Worm (Caenorhabditis elegans) whole organism, L1 larva: ENCODE results near the gene C46F11.5.

Experiments
- Y116A8C.19 ChIP-seq: sonication (generic microtip); optimal IDR thresholded peaks from 2 replicates; lab custom pipeline; 2016; ENCODE audit warnings: missing compliant biosample characterization, missing genetic modification characterization, borderline replicate concordance
- aha-1 ChIP-seq: fragments of 150-350 bp; optimal IDR thresholded peaks from 2 replicates; lab custom pipeline; 2014; ENCODE audit warnings: missing biosample characterization, missing genetic modification characterization
- blmp-1 ChIP-seq: fragments of 150-350 bp; optimal IDR thresholded peaks from 2 replicates; lab custom pipeline; 2014; ENCODE audit warnings: missing biosample characterization, missing genetic modification characterization
- ceh-63 ChIP-seq: fragments of 200-800 bp; sonication (Bioruptor generic); optimal IDR thresholded peaks from 2 replicates; lab custom pipeline; 2018; ENCODE audit warnings: mild to moderate bottlenecking, missing genetic modification characterization, missing compliant biosample characterization
- ceh-8 ChIP-seq: fragments of 200-800 bp; sonication (Bioruptor generic); optimal IDR thresholded peaks from 2 replicates; lab custom pipeline; 2018; ENCODE audit warnings: mild to moderate bottlenecking, missing genetic modification characterization, moderate library complexity, missing compliant biosample characterization
- ceh-82 ChIP-seq, 3 experiments: fragments of 150-350 bp in 1 of 3; sonication (generic microtip) in 2 of 3; optimal IDR thresholded peaks; 2 replicates each; lab custom pipeline; 2014 to 2017; ENCODE audit warnings: missing biosample characterization in 3 of 3, missing genetic modification characterization in 3 of 3
- ceh-88 ChIP-seq: fragments of 200-800 bp; sonication (Bioruptor generic); IDR thresholded peaks from 2 replicates; pipeline ENCODE4 v1.3.6; 2022; ENCODE audit warnings: missing genetic modification characterization, missing compliant biosample characterization
- dsc-1 ChIP-seq: sonication (generic microtip); optimal IDR thresholded peaks from 2 replicates; lab custom pipeline; 2016; ENCODE audit warnings: mild to moderate bottlenecking, missing genetic modification characterization, missing compliant biosample characterization
- efl-1 ChIP-seq, 4 experiments: fragments of 150-350 bp; optimal IDR thresholded peaks in 3 of 4; peaks in 1 of 4; 1 replicate in 1 of 4; 2 replicates in 3 of 4; lab custom pipeline; 2014; ENCODE audit warnings: missing biosample characterization in 2 of 4, missing genetic modification characterization in 2 of 4, missing genetic modification reagents in 2 of 4
- efl-3 ChIP-seq: fragments of 200-800 bp; sonication (Bioruptor generic); optimal IDR thresholded peaks from 2 replicates; lab custom pipeline; 2018; ENCODE audit warnings: mild to moderate bottlenecking, missing genetic modification characterization, missing compliant biosample characterization
- egl-13 ChIP-seq: sonication (generic microtip); optimal IDR thresholded peaks from 2 replicates; lab custom pipeline; 2016; ENCODE audit warnings: missing genotype, missing genetic modification reagents, missing genetic modification characterization, missing compliant biosample characterization
- fkh-8 ChIP-seq: sonication (generic microtip); optimal IDR thresholded peaks from 2 replicates; lab custom pipeline; 2016; ENCODE audit warnings: mild to moderate bottlenecking, missing genetic modification characterization, missing compliant biosample characterization
- fos-1 ChIP-seq: fragments of 150-350 bp; optimal IDR thresholded peaks from 2 replicates; lab custom pipeline; 2014; ENCODE audit warnings: missing biosample characterization, missing genetic modification characterization
- hlh-17 ChIP-seq: fragments of 200-800 bp; sonication (Bioruptor generic); optimal IDR thresholded peaks from 2 replicates; lab custom pipeline; 2018; ENCODE audit warnings: missing genetic modification characterization, mild to moderate bottlenecking, missing compliant biosample characterization, moderate library complexity, borderline replicate concordance
- isw-1 ChIP-seq: fragments of 200-800 bp; sonication (Bioruptor generic); IDR thresholded peaks from 2 replicates; pipeline ENCODE4 v1.3.6; 2022; ENCODE audit warnings: missing genetic modification characterization, missing compliant biosample characterization
- lin-14 ChIP-seq: fragments of 200-800 bp; sonication (Bioruptor generic); optimal IDR thresholded peaks from 2 replicates; lab custom pipeline; 2018; ENCODE audit warnings: mild to moderate bottlenecking, missing genetic modification characterization, moderate library complexity, missing compliant biosample characterization
- lin-15B ChIP-seq: fragments of 150-350 bp; sonication (generic microtip); optimal IDR thresholded peaks from 3 replicates; lab custom pipeline; 2014; ENCODE audit warnings: missing biosample characterization, missing genetic modification characterization
- lin-35 ChIP-seq, 2 experiments: fragments of 150-350 bp; optimal IDR thresholded peaks; 2 replicates each; lab custom pipeline; 2014; ENCODE audit warnings: missing biosample characterization in 2 of 2, missing genetic modification characterization in 2 of 2, missing genetic modification reagents in 2 of 2
- lsy-2 ChIP-seq, 2 experiments: fragments of 150-350 bp; optimal IDR thresholded peaks; 2 replicates each; lab custom pipeline; 2014; ENCODE audit warnings: missing biosample characterization in 2 of 2, missing genetic modification characterization in 2 of 2
- mep-1 ChIP-seq: fragments of 150-350 bp; optimal IDR thresholded peaks from 2 replicates; lab custom pipeline; 2014; ENCODE audit warnings: missing biosample characterization, missing genetic modification characterization
- nhr-19 ChIP-seq: fragments of 200-800 bp; sonication (Bioruptor generic); conservative IDR thresholded peaks from 2 replicates; pipeline ENCODE4 v1.3.6; 2022; ENCODE audit warnings: missing genetic modification characterization, missing compliant biosample characterization
- nhr-20 ChIP-seq: sonication (generic microtip); optimal IDR thresholded peaks from 2 replicates; lab custom pipeline; 2016; ENCODE audit warnings: mild to moderate bottlenecking, missing genetic modification characterization, missing compliant biosample characterization
- nhr-47 ChIP-seq: sonication (generic microtip); optimal IDR thresholded peaks from 2 replicates; lab custom pipeline; 2016; ENCODE audit warnings: mild to moderate bottlenecking, missing genetic modification characterization, moderate library complexity, missing compliant biosample characterization
- nhr-71 ChIP-seq: sonication (generic microtip); optimal IDR thresholded peaks from 2 replicates; lab custom pipeline; 2016; ENCODE audit warnings: mild to moderate bottlenecking, missing genetic modification characterization, moderate library complexity, missing compliant biosample characterization
- nhr-84 ChIP-seq: sonication (generic microtip); optimal IDR thresholded peaks from 2 replicates; lab custom pipeline; 2017; ENCODE audit warnings: missing biosample characterization, missing genetic modification characterization
- nhr-85 ChIP-seq: sonication (generic microtip); peaks from one replicate; lab custom pipeline; 2016; ENCODE audit warnings: missing genetic modification characterization, inconsistent platforms, missing compliant biosample characterization
- pax-3 ChIP-seq: fragments of 200-800 bp; sonication (Bioruptor generic); optimal IDR thresholded peaks from 2 replicates; lab custom pipeline; 2018; ENCODE audit warnings: mild to moderate bottlenecking, missing genetic modification characterization, moderate library complexity, missing compliant biosample characterization
- rnt-1 ChIP-seq: sonication (generic microtip); optimal IDR thresholded peaks from 2 replicates; lab custom pipeline; 2016; ENCODE audit warnings: mild to moderate bottlenecking, missing genetic modification characterization, moderate library complexity, missing compliant biosample characterization
- skn-1 ChIP-seq: fragments of 150-350 bp; optimal IDR thresholded peaks from 2 replicates; lab custom pipeline; 2014; ENCODE audit warnings: missing biosample characterization, missing genetic modification characterization
- snu-23 ChIP-seq: sonication (generic microtip); optimal IDR thresholded peaks from 2 replicates; lab custom pipeline; 2016; ENCODE audit warnings: missing genetic modification characterization, missing compliant biosample characterization
- swsn-7 ChIP-seq: sonication (generic microtip); optimal IDR thresholded peaks from 2 replicates; lab custom pipeline; 2016; ENCODE audit warnings: missing genetic modification characterization, missing compliant biosample characterization
- tbx-2 ChIP-seq: sonication (generic microtip); optimal IDR thresholded peaks from 2 replicates; lab custom pipeline; 2016; ENCODE audit warnings: missing genetic modification characterization, missing compliant biosample characterization
- unc-30 ChIP-seq: sonication (generic microtip); optimal IDR thresholded peaks from 2 replicates; lab custom pipeline; 2017; ENCODE audit warnings: missing biosample characterization, missing genetic modification characterization
- unc-86 ChIP-seq: sonication (generic microtip); optimal IDR thresholded peaks from 2 replicates; lab custom pipeline; 2016; ENCODE audit warnings: missing genetic modification characterization, missing compliant biosample characterization
- xbp-1 ChIP-seq: sonication (generic microtip); optimal IDR thresholded peaks from 2 replicates; lab custom pipeline; 2016; ENCODE audit warnings: missing genetic modification characterization, missing compliant biosample characterization
- ztf-11 ChIP-seq, 2 experiments: sonication (generic microtip); optimal IDR thresholded peaks; 2 replicates each; lab custom pipeline; 2016 to 2017; ENCODE audit warnings: missing genetic modification characterization in 2 of 2, missing biosample characterization in 1 of 2, missing compliant biosample characterization in 1 of 2

The C46F11.5 gene

ce11 chrIII:3621211-3621897 lies 36.1 kb downstream of the C46F11.5 start:
- no peak for TF ChIP-seq unc-30 (tag; lab: Kevin White, UChicago)
- TF ChIP-seq blmp-1 = peak; percentile 51
- TF ChIP-seq efl-1 (optimal IDR thresholded peaks at IDR 0.05; lab: Kevin White, UChicago) = no peak
- TF ChIP-seq efl-1 (GFP tag; optimal IDR thresholded peaks at IDR 0.05 in 1 of 2; lab: Kevin White, UChicago) = peak in 1 of 2 experiments; percentile 27
- no peak for TF ChIP-seq nhr-71 (tag; lab: Kevin White, UChicago)
- peak; percentile 3 for TF ChIP-seq snu-23
- TF ChIP-seq nhr-84 (tag; lab: Kevin White, UChicago) = no peak
- TF ChIP-seq lin-15B (tag; lab: Kevin White, UChicago) = no peak
- peak; percentile 25 for TF ChIP-seq lin-14 (GFP tag; lab: Kevin White, UChicago)
- no peak for TF ChIP-seq ceh-63 (GFP tag; lab: Kevin White, UChicago)
- TF ChIP-seq nhr-85 = peak; percentile 58

ce11 chrIII:3620652-3621051 lies 36.8 kb downstream of the C46F11.5 start:
- TF ChIP-seq nhr-20 (tag; lab: Kevin White, UChicago) (peak; percentile 5), ceh-88 (GFP tag; lab: Robert Waterston, UW) (no peak), unc-86 (tag; lab: Kevin White, UChicago) (peak; percentile 58), ceh-63 (GFP tag; lab: Kevin White, UChicago) (no peak), swsn-7 (tag; lab: Kevin White, UChicago) (peak; percentile 55), efl-3 (GFP tag; lab: Kevin White, UChicago) (no peak), dsc-1 (tag; lab: Kevin White, UChicago) (peak; percentile 8), skn-1 (tag; lab: Kevin White, UChicago) (peak; percentile 23), nhr-19 (GFP tag; lab: Robert Waterston, UW) (0 out of 2 replicates have a peak, but pooled peaks have one; percentile 25), tbx-2 (tag; lab: Kevin White, UChicago) (peak; percentile 41), Y116A8C.19 (tag; lab: Kevin White, UChicago) (no peak), ceh-8 (GFP tag; lab: Kevin White, UChicago) (peak; percentile 28), snu-23 (peak; percentile 28), blmp-1 (peak; percentile 42), lsy-2 (tag; optimal IDR thresholded peaks at IDR 0.05; lab: Kevin White, UChicago) (peak in 1 of 2 experiments; percentile 43), fkh-8 (tag; lab: Kevin White, UChicago) (peak; percentile 81), nhr-47 (tag; lab: Kevin White, UChicago) (peak; percentile 49), pax-3 (tag; lab: Kevin White, UChicago) (peak; percentile 2), egl-13 (tag; lab: Kevin White, UChicago) (peak; percentile 67), lin-14 (GFP tag; lab: Kevin White, UChicago) (peak; percentile 88), ztf-11 (tag; optimal IDR thresholded peaks at IDR 0.05; lab: Kevin White, UChicago) (peak in 1 of 2 experiments; percentile 53), xbp-1 (tag; lab: Kevin White, UChicago) (peak; percentile 20), ceh-82 (tag; optimal IDR thresholded peaks at IDR 0.05; lab: Kevin White, UChicago) (peak in 1 of 3 experiments; percentile 62), mep-1 (peak; percentile 50), hlh-17 (GFP tag; lab: Kevin White, UChicago) (no peak), fos-1 (no peak), rnt-1 (peak; percentile 12), aha-1 (tag; lab: Kevin White, UChicago) (no peak), isw-1 (peak; percentile 23; the same call in 1 of the 2 replicates), nhr-71 (tag; lab: Kevin White, UChicago) (peak; percentile 59), lin-35 (GFP tag; optimal IDR thresholded peaks at IDR 0.05; lab: Kevin White, UChicago) (peak in 1 of 2 experiments; percentile 26)
